Fruit fly (Drosophila melanogaster): ENCODE data around the gene CG14355.

DNA sequence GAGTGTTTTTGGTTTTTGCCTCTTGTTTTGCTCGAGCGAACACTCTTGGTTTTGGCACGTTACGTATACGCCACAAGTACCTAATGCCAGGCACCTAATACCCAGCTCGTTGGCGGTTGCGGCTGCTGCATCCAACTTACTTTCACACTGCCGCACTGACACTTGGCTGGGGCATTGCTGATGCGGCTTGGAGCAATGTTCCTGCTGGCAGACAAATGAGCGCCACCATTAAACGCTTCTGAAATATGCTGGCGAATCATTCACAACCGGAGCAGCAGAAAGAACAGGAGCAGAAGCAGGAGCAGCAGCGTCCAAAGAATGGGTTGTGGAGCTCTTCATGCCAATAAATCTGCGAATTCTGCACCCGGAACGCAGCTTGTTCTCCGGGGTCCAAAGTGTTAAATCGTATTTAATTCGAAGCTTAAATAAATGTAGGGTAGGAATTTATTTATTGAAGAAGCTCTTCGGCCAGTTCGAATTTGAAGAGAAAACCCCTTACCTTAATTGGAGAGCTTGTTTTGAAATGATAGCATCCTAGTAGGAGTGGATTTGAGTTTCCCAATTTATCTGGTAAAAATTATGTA, 10.5 kb upstream of the CG14355 start, which contains the start of gene CG3199:
- TF ChIP-seq Lim3 (GFP tag; IDR thresholded peaks at IDR 0.05) (no peak), Blimp-1 (GFP tag; optimal IDR thresholded peaks at IDR 0.05) (no peak), CG2120 (GFP tag; optimal IDR thresholded peaks at IDR 0.05) (no peak), CG4854 (GFP tag; optimal IDR thresholded peaks at IDR 0.05) (no peak), Eip74EF (GFP tag; optimal IDR thresholded peaks at IDR 0.05) (no peak), CG4617 (GFP tag; optimal IDR thresholded peaks at IDR 0.05; ENCODE audit: borderline replicate concordance) (no peak), CG6272 (GFP tag; IDR thresholded peaks at IDR 0.05) (no peak), CG12942 (GFP tag; optimal IDR thresholded peaks at IDR 0.05) (no peak), ATbp (GFP tag; optimal IDR thresholded peaks at IDR 0.05) (no peak), Adf1 (GFP tag; IDR thresholded peaks at IDR 0.05) (no peak), Med (GFP tag) (no peak), prd (optimal IDR thresholded peaks at IDR 0.05) (no peak), prd (GFP tag; IDR thresholded peaks at IDR 0.05) (no peak), gce (GFP tag; IDR thresholded peaks at IDR 0.05) (no peak), CG10431 (GFP tag; optimal IDR thresholded peaks at IDR 0.05) (no peak)

All from whole organism, embryonic.